Worm (Caenorhabditis elegans) whole organism, L1 larva: ENCODE measurements around the gene T14B4.3.

Source experiments
- C04F5.9 ChIP-seq: sonication (generic microtip); optimal IDR thresholded peaks from 2 replicates; lab custom pipeline; 2016; ENCODE audit warnings: missing genetic modification characterization, missing compliant biosample characterization
- C34B4.2 ChIP-seq: sonication (generic microtip); optimal IDR thresholded peaks from 2 replicates; lab custom pipeline; 2017; ENCODE audit warnings: mild to moderate bottlenecking, missing genetic modification characterization, missing compliant biosample characterization
- Y116A8C.19 ChIP-seq: sonication (generic microtip); optimal IDR thresholded peaks from 2 replicates; lab custom pipeline; 2016; ENCODE audit warnings: missing compliant biosample characterization, missing genetic modification characterization, borderline replicate concordance
- ceh-8 ChIP-seq: fragments of 200-800 bp; sonication (Bioruptor generic); optimal IDR thresholded peaks from 2 replicates; lab custom pipeline; 2018; ENCODE audit warnings: mild to moderate bottlenecking, missing genetic modification characterization, moderate library complexity, missing compliant biosample characterization
- ceh-82 ChIP-seq, 3 experiments: fragments of 150-350 bp in 1 of 3; sonication (generic microtip) in 2 of 3; optimal IDR thresholded peaks; 2 replicates each; lab custom pipeline; 2014 to 2017; ENCODE audit warnings: missing biosample characterization in 3 of 3, missing genetic modification characterization in 3 of 3
- ceh-90 ChIP-seq: sonication (generic microtip); optimal IDR thresholded peaks from 2 replicates; lab custom pipeline; 2016; ENCODE audit warnings: missing genetic modification characterization, missing compliant biosample characterization
- ces-1 ChIP-seq: fragments of 150-350 bp; optimal IDR thresholded peaks from 2 replicates; lab custom pipeline; 2014; ENCODE audit warnings: missing biosample characterization, missing genetic modification reagents, missing genetic modification characterization
- dpl-1 ChIP-seq, 3 experiments: fragments of 150-350 bp in 2 of 3; sonication (generic microtip) in 1 of 3; optimal IDR thresholded peaks; 2 replicates each; lab custom pipeline; 2014 to 2017; ENCODE audit warnings: missing biosample characterization in 3 of 3, missing genetic modification characterization in 3 of 3, missing genetic modification reagents in 3 of 3
- dsc-1 ChIP-seq: sonication (generic microtip); optimal IDR thresholded peaks from 2 replicates; lab custom pipeline; 2016; ENCODE audit warnings: mild to moderate bottlenecking, missing genetic modification characterization, missing compliant biosample characterization
- efl-1 ChIP-seq, 4 experiments: fragments of 150-350 bp; optimal IDR thresholded peaks in 3 of 4; peaks in 1 of 4; 1 replicate in 1 of 4; 2 replicates in 3 of 4; lab custom pipeline; 2014; ENCODE audit warnings: missing biosample characterization in 2 of 4, missing genetic modification characterization in 2 of 4, missing genetic modification reagents in 2 of 4
- elt-3 ChIP-seq, 6 experiments: fragments of 150-350 bp in 1 of 6; sonication (generic microtip); optimal IDR thresholded peaks; 2 replicates each; lab custom pipeline; 2017 to 2018; ENCODE audit warnings: missing biosample characterization in 6 of 6, missing genetic modification characterization in 6 of 6, inconsistent platforms in 1 of 6
- fkh-10 ChIP-seq: sonication (generic microtip); optimal IDR thresholded peaks from 2 replicates; lab custom pipeline; 2017; ENCODE audit warnings: missing biosample characterization, missing genetic modification reagents, missing genetic modification characterization
- fkh-4 ChIP-seq: sonication (generic microtip); optimal IDR thresholded peaks from 2 replicates; lab custom pipeline; 2016; ENCODE audit warnings: missing compliant biosample characterization, missing genetic modification characterization, borderline replicate concordance
- fkh-8 ChIP-seq: sonication (generic microtip); optimal IDR thresholded peaks from 2 replicates; lab custom pipeline; 2016; ENCODE audit warnings: mild to moderate bottlenecking, missing genetic modification characterization, missing compliant biosample characterization
- hlh-17 ChIP-seq: fragments of 200-800 bp; sonication (Bioruptor generic); optimal IDR thresholded peaks from 2 replicates; lab custom pipeline; 2018; ENCODE audit warnings: missing genetic modification characterization, mild to moderate bottlenecking, missing compliant biosample characterization, moderate library complexity, borderline replicate concordance
- hpl-2 ChIP-seq: fragments of 150-350 bp; optimal IDR thresholded peaks from 2 replicates; lab custom pipeline; 2014; ENCODE audit warnings: missing biosample characterization, missing genetic modification reagents, missing genetic modification characterization
- irx-1 ChIP-seq: sonication (generic microtip); optimal IDR thresholded peaks from 2 replicates; lab custom pipeline; 2016; ENCODE audit warnings: missing genetic modification characterization, missing compliant biosample characterization
- isw-1 ChIP-seq: fragments of 200-800 bp; sonication (Bioruptor generic); IDR thresholded peaks from 2 replicates; pipeline ENCODE4 v1.3.6; 2022; ENCODE audit warnings: missing genetic modification characterization, missing compliant biosample characterization
- lin-13 ChIP-seq: fragments of 150-350 bp; optimal IDR thresholded peaks from 2 replicates; lab custom pipeline; 2014; ENCODE audit warnings: missing biosample characterization, missing genetic modification reagents, missing genetic modification characterization
- lin-14 ChIP-seq: fragments of 200-800 bp; sonication (Bioruptor generic); optimal IDR thresholded peaks from 2 replicates; lab custom pipeline; 2018; ENCODE audit warnings: mild to moderate bottlenecking, missing genetic modification characterization, moderate library complexity, missing compliant biosample characterization
- lin-35 ChIP-seq, 2 experiments: fragments of 150-350 bp; optimal IDR thresholded peaks; 2 replicates each; lab custom pipeline; 2014; ENCODE audit warnings: missing biosample characterization in 2 of 2, missing genetic modification characterization in 2 of 2, missing genetic modification reagents in 2 of 2
- lir-3 ChIP-seq: sonication (generic microtip); optimal IDR thresholded peaks from 2 replicates; lab custom pipeline; 2016; ENCODE audit warnings: mild to moderate bottlenecking, missing genetic modification characterization, moderate library complexity, missing compliant biosample characterization; ENCODE audit not compliant: poor library complexity
- lsy-2 ChIP-seq, 2 experiments: fragments of 150-350 bp; optimal IDR thresholded peaks; 2 replicates each; lab custom pipeline; 2014; ENCODE audit warnings: missing biosample characterization in 2 of 2, missing genetic modification characterization in 2 of 2
- mdl-1 ChIP-seq, 2 experiments: fragments of 150-350 bp; optimal IDR thresholded peaks; 2 replicates each; lab custom pipeline; 2014 to 2017; ENCODE audit warnings: missing biosample characterization in 2 of 2, missing genetic modification characterization in 2 of 2, inconsistent platforms in 1 of 2
- mef-2 ChIP-seq: fragments of 150-350 bp; optimal IDR thresholded peaks from 2 replicates; lab custom pipeline; 2014; ENCODE audit warnings: missing biosample characterization, missing genetic modification characterization
- nhr-11 ChIP-seq: fragments of 150-350 bp; optimal IDR thresholded peaks from 2 replicates; lab custom pipeline; 2014; ENCODE audit warnings: missing biosample characterization, missing genetic modification characterization
- nhr-12 ChIP-seq: sonication (generic microtip); optimal IDR thresholded peaks from 2 replicates; lab custom pipeline; 2017; ENCODE audit warnings: missing biosample characterization, missing genetic modification characterization
- nhr-20 ChIP-seq: sonication (generic microtip); optimal IDR thresholded peaks from 2 replicates; lab custom pipeline; 2016; ENCODE audit warnings: mild to moderate bottlenecking, missing genetic modification characterization, missing compliant biosample characterization
- nhr-28 ChIP-seq: fragments of 150-350 bp; optimal IDR thresholded peaks from 2 replicates; lab custom pipeline; 2014; ENCODE audit warnings: missing biosample characterization, missing genetic modification characterization
- nhr-47 ChIP-seq: sonication (generic microtip); optimal IDR thresholded peaks from 2 replicates; lab custom pipeline; 2016; ENCODE audit warnings: mild to moderate bottlenecking, missing genetic modification characterization, moderate library complexity, missing compliant biosample characterization
- nhr-71 ChIP-seq: sonication (generic microtip); optimal IDR thresholded peaks from 2 replicates; lab custom pipeline; 2016; ENCODE audit warnings: mild to moderate bottlenecking, missing genetic modification characterization, moderate library complexity, missing compliant biosample characterization
- nhr-76 ChIP-seq: sonication (generic microtip); optimal IDR thresholded peaks from 2 replicates; lab custom pipeline; 2017; ENCODE audit warnings: missing biosample characterization, missing genetic modification characterization
- nhr-90 ChIP-seq: sonication (generic microtip); optimal IDR thresholded peaks from 2 replicates; lab custom pipeline; 2016; ENCODE audit warnings: mild to moderate bottlenecking, missing genetic modification characterization, missing compliant biosample characterization; ENCODE audit not compliant: poor library complexity
- pag-3 ChIP-seq: sonication (generic microtip); optimal IDR thresholded peaks from 2 replicates; lab custom pipeline; 2017; ENCODE audit warnings: missing genetic modification characterization, mild to moderate bottlenecking, missing compliant biosample characterization, antibody characterized with exemption, borderline replicate concordance; ENCODE audit not compliant: insufficient read depth
- pax-3 ChIP-seq: fragments of 200-800 bp; sonication (Bioruptor generic); optimal IDR thresholded peaks from 2 replicates; lab custom pipeline; 2018; ENCODE audit warnings: mild to moderate bottlenecking, missing genetic modification characterization, moderate library complexity, missing compliant biosample characterization
- pqm-1 ChIP-seq: sonication (generic microtip); optimal IDR thresholded peaks from 3 replicates; lab custom pipeline; 2017; ENCODE audit warnings: missing biosample characterization, missing genetic modification characterization
- rnt-1 ChIP-seq: sonication (generic microtip); optimal IDR thresholded peaks from 2 replicates; lab custom pipeline; 2016; ENCODE audit warnings: mild to moderate bottlenecking, missing genetic modification characterization, moderate library complexity, missing compliant biosample characterization
- skn-1 ChIP-seq: fragments of 150-350 bp; optimal IDR thresholded peaks from 2 replicates; lab custom pipeline; 2014; ENCODE audit warnings: missing biosample characterization, missing genetic modification characterization
- sox-4 ChIP-seq: sonication (generic microtip); optimal IDR thresholded peaks from 2 replicates; lab custom pipeline; 2016; ENCODE audit warnings: missing genetic modification characterization, missing compliant biosample characterization
- sptf-1 ChIP-seq: fragments of 150-350 bp; optimal IDR thresholded peaks from 2 replicates; lab custom pipeline; 2014; ENCODE audit warnings: missing biosample characterization, missing genetic modification characterization
- swsn-7 ChIP-seq: sonication (generic microtip); optimal IDR thresholded peaks from 2 replicates; lab custom pipeline; 2016; ENCODE audit warnings: missing genetic modification characterization, missing compliant biosample characterization
- tbx-2 ChIP-seq: sonication (generic microtip); optimal IDR thresholded peaks from 2 replicates; lab custom pipeline; 2016; ENCODE audit warnings: missing genetic modification characterization, missing compliant biosample characterization
- tlp-1 ChIP-seq: fragments of 150-350 bp; optimal IDR thresholded peaks from 2 replicates; lab custom pipeline; 2014; ENCODE audit warnings: missing biosample characterization, missing genetic modification characterization
- unc-62 ChIP-seq: fragments of 150-350 bp; optimal IDR thresholded peaks from 2 replicates; lab custom pipeline; 2014; ENCODE audit warnings: missing biosample characterization, missing genetic modification reagents, missing genetic modification characterization
- unc-86 ChIP-seq: sonication (generic microtip); optimal IDR thresholded peaks from 2 replicates; lab custom pipeline; 2016; ENCODE audit warnings: missing genetic modification characterization, missing compliant biosample characterization
- xbp-1 ChIP-seq: sonication (generic microtip); optimal IDR thresholded peaks from 2 replicates; lab custom pipeline; 2016; ENCODE audit warnings: missing genetic modification characterization, missing compliant biosample characterization
- zag-1 ChIP-seq: fragments of 150-350 bp; optimal IDR thresholded peaks from 2 replicates; lab custom pipeline; 2014; ENCODE audit warnings: missing biosample characterization, missing genetic modification characterization
- zip-4 ChIP-seq: fragments of 200-800 bp; sonication (Bioruptor generic); optimal IDR thresholded peaks from 2 replicates; lab custom pipeline; 2018; ENCODE audit warnings: mild to moderate bottlenecking, missing genetic modification characterization, moderate library complexity, missing compliant biosample characterization
- ztf-11 ChIP-seq, 2 experiments: sonication (generic microtip); optimal IDR thresholded peaks; 2 replicates each; lab custom pipeline; 2016 to 2017; ENCODE audit warnings: missing genetic modification characterization in 2 of 2, missing biosample characterization in 1 of 2, missing compliant biosample characterization in 1 of 2
- ztf-4 ChIP-seq: fragments of 150-350 bp; optimal IDR thresholded peaks from 2 replicates; lab custom pipeline; 2014; ENCODE audit warnings: missing biosample characterization, missing genetic modification characterization

T14B4.3 gene

DNA sequence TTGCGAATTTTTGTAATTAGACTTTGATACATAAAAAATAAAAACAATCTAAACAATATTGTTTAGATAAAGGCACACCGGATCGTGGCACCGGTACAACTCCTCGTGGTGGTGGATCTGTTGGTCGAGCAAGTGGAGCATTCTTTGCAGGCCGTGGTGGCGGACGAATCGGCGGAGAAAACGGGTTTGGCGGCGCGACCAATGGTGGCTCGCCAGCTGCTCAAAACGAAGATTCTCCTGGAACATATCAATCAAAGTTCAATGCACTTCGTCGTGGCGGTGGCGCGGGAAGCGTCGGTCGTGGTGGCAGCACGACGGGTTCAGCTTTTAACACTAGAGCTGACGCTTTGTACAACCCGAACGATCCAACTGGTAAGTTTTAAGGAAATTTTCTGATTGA, 48.8 kb upstream of the T14B4.3 start:
- TF ChIP-seq mdl-1 (tag; optimal IDR thresholded peaks at IDR 0.05; lab: Kevin White, UChicago): no peak
- TF ChIP-seq hlh-17 (GFP tag; lab: Kevin White, UChicago): no peak
- TF ChIP-seq mef-2 (tag; lab: Kevin White, UChicago): no peak

ce11 chrII:6689088-6689487, 45.6 kb upstream of the T14B4.3 start:
- TF ChIP-seq tbx-2 (no peak), dpl-1 (GFP tag; optimal IDR thresholded peaks at IDR 0.05; lab: Kevin White, UChicago) (no peak), zip-4 (GFP tag; lab: Kevin White, UChicago) (no peak), pax-3 (tag; lab: Kevin White, UChicago) (peak; percentile 52), lin-35 (GFP tag; optimal IDR thresholded peaks at IDR 0.05; lab: Kevin White, UChicago) (no peak), nhr-90 (tag; lab: Kevin White, UChicago) (no peak), dsc-1 (peak; percentile 96), unc-62 (GFP tag; lab: Kevin White, UChicago) (no peak), nhr-11 (tag; lab: Kevin White, UChicago) (peak; percentile 10), ceh-82 (tag; optimal IDR thresholded peaks at IDR 0.05; lab: Kevin White, UChicago) (no peak), sox-4 (tag; lab: Kevin White, UChicago) (peak; percentile 61), ceh-90 (tag; lab: Kevin White, UChicago) (no peak), pqm-1 (tag; lab: Kevin White, UChicago) (no peak), nhr-20 (tag; lab: Kevin White, UChicago) (peak; percentile 14), nhr-12 (no peak), Y116A8C.19 (tag; lab: Kevin White, UChicago) (no peak), fkh-8 (tag; lab: Kevin White, UChicago) (peak; percentile 93), nhr-71 (tag; lab: Kevin White, UChicago) (peak; percentile 72), skn-1 (tag; lab: Kevin White, UChicago) (no peak), ztf-11 (tag; optimal IDR thresholded peaks at IDR 0.05; lab: Kevin White, UChicago) (no peak), lin-14 (GFP tag; lab: Kevin White, UChicago) (peak; percentile 59), pag-3 (tag; lab: Kevin White, UChicago) (no peak), lsy-2 (tag; optimal IDR thresholded peaks at IDR 0.05; lab: Kevin White, UChicago) (peak in 1 of 2 experiments; percentile 4), C04F5.9 (tag; lab: Kevin White, UChicago) (no peak), xbp-1 (peak; percentile 15), efl-1 (optimal IDR thresholded peaks at IDR 0.05; lab: Kevin White, UChicago) (no peak), efl-1 (GFP tag; optimal IDR thresholded peaks at IDR 0.05 in 1 of 2; lab: Kevin White, UChicago) (peak in 1 of 2 experiments; percentile 19), sptf-1 (no peak), tlp-1 (tag; lab: Kevin White, UChicago) (no peak), ceh-8 (GFP tag; lab: Kevin White, UChicago) (peak; percentile 26), fkh-4 (tag; lab: Kevin White, UChicago) (peak; percentile 48), lir-3 (tag; lab: Kevin White, UChicago) (no peak), C34B4.2 (no peak), zag-1 (tag; lab: Kevin White, UChicago) (no peak), lin-13 (GFP tag; lab: Kevin White, UChicago) (no peak), swsn-7 (tag; lab: Kevin White, UChicago) (peak; percentile 28), ces-1 (GFP tag; lab: Kevin White, UChicago) (no peak), unc-86 (tag; lab: Kevin White, UChicago) (peak; percentile 20), elt-3 (tag; optimal IDR thresholded peaks at IDR 0.05; lab: Kevin White, UChicago) (no peak), nhr-47 (tag; lab: Kevin White, UChicago) (peak; percentile 60), rnt-1 (tag; lab: Kevin White, UChicago) (no peak), nhr-76 (tag; lab: Kevin White, UChicago) (no peak), nhr-28 (no peak), irx-1 (tag; lab: Kevin White, UChicago) (no peak), ztf-4 (tag; lab: Kevin White, UChicago) (no peak), hpl-2 (GFP tag; lab: Kevin White, UChicago) (no peak), isw-1 (no peak), fkh-10 (GFP tag; lab: Kevin White, UChicago) (peak; percentile 27)
